Fruit fly (Drosophila melanogaster) whole organism, prepupa: ENCODE measurements around the gene CG14411.

Source experiments
- CG6792 ChIP-seq: fragments of 200-800 bp; sonication (Bioruptor generic); optimal IDR thresholded peaks from 3 replicates; lab custom pipeline; 2016; ENCODE audit warnings: missing biosample characterization, missing genetic modification characterization
- Sox15 ChIP-seq: fragments of 200-800 bp; sonication (Bioruptor generic); optimal IDR thresholded peaks from 3 replicates; lab custom pipeline; 2016; ENCODE audit warnings: missing biosample characterization, missing genetic modification characterization
- fd59A ChIP-seq: fragments of 200-800 bp; sonication (Bioruptor generic); optimal IDR thresholded peaks from 2 replicates; lab custom pipeline; 2017; ENCODE audit warnings: missing biosample characterization, mild to moderate bottlenecking, missing genetic modification characterization, missing genetic modification reagents

- no peak for TF ChIP-seq fd59A (GFP tag; lab: Kevin White, UChicago)
- no peak for TF ChIP-seq Sox15
- TF ChIP-seq CG6792 (GFP tag; lab: Kevin White, UChicago): peak; percentile 17
These were observed 22.0 kb upstream of the CG14411 start for dm6 chrX:14810433-14810832.
